Worm (Caenorhabditis elegans) whole organism, late embryonic: ENCODE data around the gene F33C8.2.

ENCODE experiments used
- C08G9.2 ChIP-seq: sonication (generic microtip); optimal IDR thresholded peaks from 2 replicates; lab custom pipeline; 2016; ENCODE audit warnings: mild to moderate bottlenecking, missing genetic modification characterization, moderate library complexity, missing compliant biosample characterization
- dmd-4 ChIP-seq: sonication (generic microtip); optimal IDR thresholded peaks from 2 replicates; lab custom pipeline; 2016; ENCODE audit warnings: borderline replicate concordance, missing genetic modification characterization, missing compliant biosample characterization
- syd-9 ChIP-seq: sonication (generic microtip); optimal IDR thresholded peaks from 2 replicates; lab custom pipeline; 2016; ENCODE audit warnings: mild to moderate bottlenecking, missing genetic modification characterization, moderate library complexity, missing compliant biosample characterization

ce11 chrX:14704933-14705332 lies 16.3 kb upstream of the F33C8.2 start:
- TF ChIP-seq C08G9.2 (tag; lab: Kevin White, UChicago) (no peak), syd-9 (tag; lab: Kevin White, UChicago) (no peak), dmd-4 (tag; lab: Kevin White, UChicago) (no peak)
